Fruit fly (Drosophila melanogaster): ENCODE measurements around the gene Polr2L.
A peak's percentile ranks its signal among the peaks of the same experiment; 100 is the strongest.

- no peak for TF ChIP-seq ac (GFP tag; optimal IDR thresholded peaks at IDR 0.05)
- TF ChIP-seq dysf (GFP tag; IDR thresholded peaks at IDR 0.05): peak; percentile 30; the same call in 1 of the 3 replicates
- TF ChIP-seq ase (GFP tag; IDR thresholded peaks at IDR 0.05): no peak
- no peak for TF ChIP-seq Vsx1 (GFP tag; optimal IDR thresholded peaks at IDR 0.05)
- no peak for TF ChIP-seq D (optimal IDR thresholded peaks at IDR 0.05)
- no peak for TF ChIP-seq D (GFP tag; optimal IDR thresholded peaks at IDR 0.05)
- no peak for TF ChIP-seq MBD-R2 (GFP tag; IDR thresholded peaks at IDR 0.05)
- no peak for TF ChIP-seq CG13296 (GFP tag; optimal IDR thresholded peaks at IDR 0.05)
- peak; percentile 60 for TF ChIP-seq CG2678 (tag; optimal IDR thresholded peaks at IDR 0.05)
- TF ChIP-seq CG17568 (GFP tag; optimal IDR thresholded peaks at IDR 0.05): no peak
- TF ChIP-seq CG8478 (optimal IDR thresholded peaks at IDR 0.05): no peak
- TF ChIP-seq CG16815 (GFP tag; optimal IDR thresholded peaks at IDR 0.05): no peak
Measured at dm6 chr3R:24667538-24668207, 49.6 kb upstream of the Polr2L start.

All from whole organism, embryonic.